Worm (Caenorhabditis elegans): ENCODE data around the gene R11D1.10.

ce11 chrV:12727104-12727637 lies 2.1 kb upstream of the R11D1.10 start, which contains the start of gene R11D1.13:
- TF ChIP-seq ztf-29 (GFP tag; IDR thresholded peaks at IDR 0.05) (no peak), cog-1 (tag; optimal IDR thresholded peaks at IDR 0.05) (no peak), flt-1 (GFP tag; IDR thresholded peaks at IDR 0.05) (no peak), ztf-23 (GFP tag; IDR thresholded peaks at IDR 0.05) (no peak), med-1 (GFP tag; optimal IDR thresholded peaks at IDR 0.05; ENCODE audit: insufficient read depth) (no peak), T22C8.4 (GFP tag; IDR thresholded peaks at IDR 0.05) (no peak), tab-1 (GFP tag; IDR thresholded peaks at IDR 0.05) (no peak)

Data from whole organism, midembryonic.